Worm (Caenorhabditis elegans): ENCODE measurements around the gene gtl-2.

Gene gtl-2

ce11 chrIV:11273151-11273550 lies at the start of gene gtl-2:
gtl-2 (plus strand) TSS chrIV:11273451.
- no peak for TF ChIP-seq ahr-1 (tag; optimal IDR thresholded peaks at IDR 0.05)
- TF ChIP-seq che-1 (tag; optimal IDR thresholded peaks at IDR 0.05) = no peak
- TF ChIP-seq ceh-31 (tag; optimal IDR thresholded peaks at IDR 0.05) = no peak
- TF ChIP-seq hlh-30 (tag; optimal IDR thresholded peaks at IDR 0.05; ENCODE audit: insufficient read depth) = no peak
- no peak for TF ChIP-seq sox-4 (tag; optimal IDR thresholded peaks at IDR 0.05)
- TF ChIP-seq dmd-4 (tag; optimal IDR thresholded peaks at IDR 0.05; ENCODE audit: borderline replicate concordance) = no peak
- no peak for TF ChIP-seq C08G9.2 (tag; optimal IDR thresholded peaks at IDR 0.05)
- TF ChIP-seq tbx-7 (tag; optimal IDR thresholded peaks at IDR 0.05) = no peak
- TF ChIP-seq ceh-45 (GFP tag; IDR thresholded peaks at IDR 0.05) = no peak
- TF ChIP-seq ceh-14 (tag; optimal IDR thresholded peaks at IDR 0.05) = no peak
- TF ChIP-seq pqm-1 (tag; optimal IDR thresholded peaks at IDR 0.05) = no peak
- TF ChIP-seq hlh-8 (tag; optimal IDR thresholded peaks at IDR 0.05) = no peak
- no peak for TF ChIP-seq ztf-16 (tag; optimal IDR thresholded peaks at IDR 0.05)
- TF ChIP-seq fkh-10 (GFP tag; optimal IDR thresholded peaks at IDR 0.05) = no peak

ce11 chrIV:11223878-11224277 lies 49.4 kb upstream of the gtl-2 start, which contains the start of gene C29F4.3:
C29F4.3 (minus strand) TSS chrIV:11223978.
- TF ChIP-seq eyg-1 (tag; optimal IDR thresholded peaks at IDR 0.05) = no peak
- no peak for TF ChIP-seq ceh-45 (GFP tag; IDR thresholded peaks at IDR 0.05)
- TF ChIP-seq ceh-34 (tag; optimal IDR thresholded peaks at IDR 0.05) = no peak
- TF ChIP-seq madf-2 (tag; optimal IDR thresholded peaks at IDR 0.05) = no peak
- no peak for TF ChIP-seq fkh-10 (GFP tag; optimal IDR thresholded peaks at IDR 0.05)
- TF ChIP-seq tbx-7 (tag; optimal IDR thresholded peaks at IDR 0.05) = no peak
- no peak for TF ChIP-seq pqm-1 (tag; optimal IDR thresholded peaks at IDR 0.05)
- no peak for TF ChIP-seq npax-4 (tag; optimal IDR thresholded peaks at IDR 0.05)
- no peak for TF ChIP-seq rnt-1 (tag; optimal IDR thresholded peaks at IDR 0.05)
- TF ChIP-seq ceh-31 (tag; optimal IDR thresholded peaks at IDR 0.05) = no peak
- no peak for TF ChIP-seq pha-4 (tag; optimal IDR thresholded peaks at IDR 0.05)
- no peak for TF ChIP-seq C08G9.2 (tag; optimal IDR thresholded peaks at IDR 0.05)
- TF ChIP-seq pros-1 (tag; optimal IDR thresholded peaks at IDR 0.05) = no peak
- no peak for TF ChIP-seq hlh-6 (tag; optimal IDR thresholded peaks at IDR 0.05)
- TF ChIP-seq tbx-2 (tag; optimal IDR thresholded peaks at IDR 0.05) = no peak
- no peak for TF ChIP-seq K02D7.2 (tag; optimal IDR thresholded peaks at IDR 0.05)
- TF ChIP-seq ceh-2 (tag; optimal IDR thresholded peaks at IDR 0.05) = no peak
- TF ChIP-seq T23F11.4 (GFP tag; optimal IDR thresholded peaks at IDR 0.05) = no peak
- no peak for TF ChIP-seq ceh-30 (tag; optimal IDR thresholded peaks at IDR 0.05)

DNA sequence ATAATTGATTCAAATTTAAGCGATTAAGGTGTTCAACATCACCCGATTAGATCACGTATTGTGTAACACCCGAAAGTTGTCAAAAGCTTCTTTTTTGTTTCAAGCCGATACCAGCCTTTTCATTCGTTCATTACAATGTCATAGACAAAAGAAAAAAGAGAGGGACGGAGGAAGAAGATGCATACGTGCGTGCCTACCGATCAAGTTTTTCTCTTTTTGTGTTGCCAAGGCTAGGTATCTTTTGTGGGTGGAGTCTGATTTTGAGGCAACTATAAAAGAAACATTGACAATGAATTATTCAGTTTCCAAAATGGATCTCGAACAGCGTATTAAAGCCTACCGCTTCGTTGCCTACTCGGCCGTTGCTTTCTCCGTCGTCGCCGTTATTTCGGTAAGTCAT lies 48.0 kb upstream of the gtl-2 start, which contains the start of gene col-125:
col-125 (plus strand) TSS at position 301 of the 400 bp plus-strand sequence.
- no peak for TF ChIP-seq sdc-2 (tag; optimal IDR thresholded peaks at IDR 0.05)
- no peak for TF ChIP-seq elt-2 (tag; optimal IDR thresholded peaks at IDR 0.05)
- no peak for TF ChIP-seq rnt-1 (tag; optimal IDR thresholded peaks at IDR 0.05)
- no peak for TF ChIP-seq ceh-9 (tag; optimal IDR thresholded peaks at IDR 0.05)
- TF ChIP-seq pros-1 (tag; optimal IDR thresholded peaks at IDR 0.05) = no peak
- no peak for TF ChIP-seq ceh-45 (GFP tag; IDR thresholded peaks at IDR 0.05)
- no peak for TF ChIP-seq npax-4 (tag; optimal IDR thresholded peaks at IDR 0.05)
- TF ChIP-seq fax-1 (tag; optimal IDR thresholded peaks at IDR 0.05) = no peak
- TF ChIP-seq tbx-2 (tag; optimal IDR thresholded peaks at IDR 0.05) = no peak
- no peak for TF ChIP-seq F13H6.1 (tag; optimal IDR thresholded peaks at IDR 0.05)
- TF ChIP-seq pat-9 (tag; optimal IDR thresholded peaks at IDR 0.05) = no peak

ce11 chrIV:11226545-11226944 lies 46.7 kb upstream of the gtl-2 start:
- TF ChIP-seq unc-86 (tag; optimal IDR thresholded peaks at IDR 0.05) (no peak), mec-3 (tag; optimal IDR thresholded peaks at IDR 0.05; ENCODE audit: borderline replicate concordance) (no peak), pha-2 (tag; optimal IDR thresholded peaks at IDR 0.05) (no peak), hlh-13 (GFP tag; optimal IDR thresholded peaks at IDR 0.05) (no peak), lin-11 (tag; optimal IDR thresholded peaks at IDR 0.05) (no peak), ceh-45 (GFP tag; IDR thresholded peaks at IDR 0.05) (no peak), ceh-34 (tag; optimal IDR thresholded peaks at IDR 0.05) (no peak), hlh-6 (tag; optimal IDR thresholded peaks at IDR 0.05) (no peak), ceh-24 (tag; optimal IDR thresholded peaks at IDR 0.05) (no peak), zip-5 (tag; optimal IDR thresholded peaks at IDR 0.05) (no peak), elt-2 (tag; optimal IDR thresholded peaks at IDR 0.05) (no peak), odd-2 (tag; optimal IDR thresholded peaks at IDR 0.05) (no peak), C08G9.2 (tag; optimal IDR thresholded peaks at IDR 0.05) (no peak), fkh-10 (GFP tag; optimal IDR thresholded peaks at IDR 0.05) (no peak), nfya-1 (tag; optimal IDR thresholded peaks at IDR 0.05) (no peak), ceh-18 (tag; optimal IDR thresholded peaks at IDR 0.05) (no peak), lim-6 (tag; optimal IDR thresholded peaks at IDR 0.05) (no peak), pqm-1 (tag; optimal IDR thresholded peaks at IDR 0.05) (no peak), nhr-11 (tag; optimal IDR thresholded peaks at IDR 0.05) (no peak), unc-42 (tag; optimal IDR thresholded peaks at IDR 0.05) (no peak)

Measured in whole organism, late embryonic.